Worm (Caenorhabditis elegans) whole organism, young adult: ENCODE results near the gene str-249.

Experiments used
- B0019.2 ChIP-seq: fragments of 200-800 bp; sonication (Bioruptor generic); conservative IDR thresholded peaks from 2 replicates; pipeline ENCODE4 v1.3.6; 2022; ENCODE audit warnings: missing genetic modification reagents, missing genetic modification characterization, missing compliant biosample characterization
- C17E4.6 ChIP-seq: fragments of 200-800 bp; sonication (Bioruptor generic); IDR thresholded peaks from 2 replicates; pipeline ENCODE4 v1.3.6; 2022; ENCODE audit warnings: missing genetic modification reagents, missing genetic modification characterization, missing compliant biosample characterization
- Y67H2A.10 ChIP-seq: fragments of 200-800 bp; sonication (Bioruptor generic); conservative IDR thresholded peaks from 2 replicates; pipeline ENCODE4 v1.3.6; 2022; ENCODE audit warnings: missing genetic modification reagents, missing genetic modification characterization, missing compliant biosample characterization
- atf-7 ChIP-seq: sonication (generic microtip); optimal IDR thresholded peaks from 2 replicates; lab custom pipeline; 2017; ENCODE audit warnings: mild to moderate bottlenecking, missing genetic modification characterization, missing compliant biosample characterization
- efl-1 ChIP-seq: fragments of 150-350 bp; optimal IDR thresholded peaks from 2 replicates; lab custom pipeline; 2014; ENCODE audit warnings: missing biosample characterization, missing genetic modification reagents, missing genetic modification characterization
- hmg-20 ChIP-seq: fragments of 200-800 bp; sonication (Bioruptor generic); IDR thresholded peaks from 2 replicates; pipeline ENCODE4 v1.3.6; 2022; ENCODE audit warnings: missing genetic modification reagents, missing genetic modification characterization, missing compliant biosample characterization
- let-607 ChIP-seq, 2 experiments: fragments of 200-800 bp in 1 of 2; sonication (Bioruptor generic) in 1 of 2; sonication (generic microtip) in 1 of 2; optimal IDR thresholded peaks; 2 replicates each; lab custom pipeline; 2016 to 2018; ENCODE audit warnings: mild to moderate bottlenecking in 2 of 2, missing compliant biosample characterization in 2 of 2, missing genetic modification characterization in 2 of 2, moderate library complexity in 2 of 2, missing genotype in 1 of 2
- lsl-1 ChIP-seq: fragments of 200-800 bp; sonication (Bioruptor generic); optimal IDR thresholded peaks from 2 replicates; lab custom pipeline; 2018; ENCODE audit warnings: mild to moderate bottlenecking, missing genetic modification characterization, moderate library complexity, missing compliant biosample characterization
- madf-3 ChIP-seq: fragments of 200-800 bp; sonication (Bioruptor generic); IDR thresholded peaks from 2 replicates; pipeline ENCODE4 v1.3.6; 2022; ENCODE audit warnings: missing genetic modification reagents, missing genetic modification characterization, missing compliant biosample characterization
- snpc-3.4 ChIP-seq: sonication (generic microtip); optimal IDR thresholded peaks from 2 replicates; lab custom pipeline; 2017; ENCODE audit warnings: missing genetic modification characterization, mild to moderate bottlenecking, missing compliant biosample characterization, antibody characterized with exemption, moderate library complexity, missing genotype, missing genetic modification reagents
- unc-130 ChIP-seq: sonication (generic microtip); optimal IDR thresholded peaks from 2 replicates; lab custom pipeline; 2016; ENCODE audit warnings: missing genetic modification reagents, missing genetic modification characterization, missing compliant biosample characterization
- ztf-25 ChIP-seq: fragments of 200-800 bp; sonication (Bioruptor generic); IDR thresholded peaks from 2 replicates; pipeline ENCODE4 v1.3.6; 2022; ENCODE audit warnings: missing genetic modification reagents, missing genetic modification characterization, missing compliant biosample characterization
- ztf-26 ChIP-seq: sonication (generic microtip); optimal IDR thresholded peaks from 2 replicates; lab custom pipeline; 2017; ENCODE audit warnings: missing genetic modification characterization, missing compliant biosample characterization
- ztf-6 ChIP-seq: fragments of 200-800 bp; sonication (Bioruptor generic); IDR thresholded peaks from 2 replicates; pipeline ENCODE4 v1.3.6; 2022; ENCODE audit warnings: missing genetic modification reagents, missing genetic modification characterization, missing compliant biosample characterization

DNA sequence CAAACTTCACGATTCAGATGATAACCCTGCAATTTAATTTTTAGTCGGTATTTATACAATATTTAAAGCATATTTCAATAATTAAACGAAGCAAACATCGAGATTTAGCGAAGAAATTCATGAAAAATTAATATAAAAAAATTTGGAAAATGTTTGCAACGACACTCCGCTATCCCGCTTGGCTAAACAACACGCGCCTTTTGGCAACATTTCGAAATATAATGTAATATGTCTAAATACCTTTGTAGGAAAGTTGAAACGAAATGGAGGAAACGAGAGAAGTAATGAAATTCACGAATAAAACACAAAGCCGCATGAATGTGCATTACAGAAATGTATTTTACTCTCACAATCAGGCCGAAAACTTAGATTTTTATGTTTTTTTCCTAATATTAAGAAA, 20.9 kb downstream of the str-249 start, which contains the start of gene rpc-1:
- TF ChIP-seq lsl-1 (GFP tag; lab: Kevin White, UChicago) (no peak), let-607 (tag; optimal IDR thresholded peaks at IDR 0.05; lab: Kevin White, UChicago) (no peak), Y67H2A.10 (GFP tag; lab: Robert Waterston, UW) (no peak), efl-1 (GFP tag; lab: Kevin White, UChicago) (no peak), hmg-20 (GFP tag; lab: Robert Waterston, UW) (no peak), atf-7 (tag; lab: Kevin White, UChicago) (no peak), snpc-3.4 (tag; lab: Kevin White, UChicago) (no peak), ztf-25 (GFP tag; lab: Robert Waterston, UW) (no peak), B0019.2 (no peak), unc-130 (no peak), C17E4.6 (GFP tag; lab: Robert Waterston, UW) (no peak), madf-3 (GFP tag; lab: Robert Waterston, UW) (no peak), ztf-6 (GFP tag; lab: Robert Waterston, UW) (no peak), ztf-26 (tag; lab: Kevin White, UChicago) (no peak)
